Worm (Caenorhabditis elegans) whole organism, L1 larva: ENCODE results near the gene Y69H2.17.

ENCODE experiments used
- C16A3.4 ChIP-seq: fragments of 150-350 bp; optimal IDR thresholded peaks from 2 replicates; lab custom pipeline; 2014; ENCODE audit warnings: missing biosample characterization, missing genetic modification characterization
- ceh-63 ChIP-seq: fragments of 200-800 bp; sonication (Bioruptor generic); optimal IDR thresholded peaks from 2 replicates; lab custom pipeline; 2018; ENCODE audit warnings: mild to moderate bottlenecking, missing genetic modification characterization, missing compliant biosample characterization
- dpl-1 ChIP-seq, 3 experiments: fragments of 150-350 bp in 2 of 3; sonication (generic microtip) in 1 of 3; optimal IDR thresholded peaks; 2 replicates each; lab custom pipeline; 2014 to 2017; ENCODE audit warnings: missing biosample characterization in 3 of 3, missing genetic modification characterization in 3 of 3, missing genetic modification reagents in 3 of 3
- efl-1 ChIP-seq, 4 experiments: fragments of 150-350 bp; optimal IDR thresholded peaks in 3 of 4; peaks in 1 of 4; 1 replicate in 1 of 4; 2 replicates in 3 of 4; lab custom pipeline; 2014; ENCODE audit warnings: missing biosample characterization in 2 of 4, missing genetic modification characterization in 2 of 4, missing genetic modification reagents in 2 of 4
- efl-3 ChIP-seq: fragments of 200-800 bp; sonication (Bioruptor generic); optimal IDR thresholded peaks from 2 replicates; lab custom pipeline; 2018; ENCODE audit warnings: mild to moderate bottlenecking, missing genetic modification characterization, missing compliant biosample characterization
- elt-2 ChIP-seq: sonication (generic microtip); optimal IDR thresholded peaks from 2 replicates; lab custom pipeline; 2016; ENCODE audit warnings: missing genetic modification characterization, mild to moderate bottlenecking, inconsistent platforms, missing compliant biosample characterization, missing genetic modification reagents
- ets-5 ChIP-seq: fragments of 200-800 bp; sonication (Bioruptor generic); IDR thresholded peaks from 2 replicates; pipeline ENCODE4 v1.3.6; 2022; ENCODE audit warnings: missing genetic modification characterization, missing compliant biosample characterization
- fkh-4 ChIP-seq: sonication (generic microtip); optimal IDR thresholded peaks from 2 replicates; lab custom pipeline; 2016; ENCODE audit warnings: missing compliant biosample characterization, missing genetic modification characterization, borderline replicate concordance
- grh-1 ChIP-seq: fragments of 200-800 bp; sonication (Bioruptor generic); IDR thresholded peaks from 2 replicates; pipeline ENCODE4 v1.3.6; 2022; ENCODE audit warnings: missing genetic modification reagents, missing genetic modification characterization, missing compliant biosample characterization
- hlh-17 ChIP-seq: fragments of 200-800 bp; sonication (Bioruptor generic); optimal IDR thresholded peaks from 2 replicates; lab custom pipeline; 2018; ENCODE audit warnings: missing genetic modification characterization, mild to moderate bottlenecking, missing compliant biosample characterization, moderate library complexity, borderline replicate concordance
- hpl-2 ChIP-seq: fragments of 150-350 bp; optimal IDR thresholded peaks from 2 replicates; lab custom pipeline; 2014; ENCODE audit warnings: missing biosample characterization, missing genetic modification reagents, missing genetic modification characterization
- jun-1 ChIP-seq: fragments of 150-350 bp; optimal IDR thresholded peaks from 2 replicates; lab custom pipeline; 2014; ENCODE audit warnings: missing biosample characterization, missing genetic modification reagents, missing genetic modification characterization
- lin-14 ChIP-seq: fragments of 200-800 bp; sonication (Bioruptor generic); optimal IDR thresholded peaks from 2 replicates; lab custom pipeline; 2018; ENCODE audit warnings: mild to moderate bottlenecking, missing genetic modification characterization, moderate library complexity, missing compliant biosample characterization
- lin-35 ChIP-seq, 2 experiments: fragments of 150-350 bp; optimal IDR thresholded peaks; 2 replicates each; lab custom pipeline; 2014; ENCODE audit warnings: missing biosample characterization in 2 of 2, missing genetic modification characterization in 2 of 2, missing genetic modification reagents in 2 of 2
- mab-9 ChIP-seq: fragments of 200-800 bp; sonication (Bioruptor generic); IDR thresholded peaks from 2 replicates; pipeline ENCODE4 v1.3.6; 2022; ENCODE audit warnings: missing genetic modification reagents, missing genetic modification characterization, missing compliant biosample characterization
- nhr-12 ChIP-seq: sonication (generic microtip); optimal IDR thresholded peaks from 2 replicates; lab custom pipeline; 2017; ENCODE audit warnings: missing biosample characterization, missing genetic modification characterization
- nhr-19 ChIP-seq: fragments of 200-800 bp; sonication (Bioruptor generic); conservative IDR thresholded peaks from 2 replicates; pipeline ENCODE4 v1.3.6; 2022; ENCODE audit warnings: missing genetic modification characterization, missing compliant biosample characterization
- nhr-237 ChIP-seq: fragments of 150-350 bp; optimal IDR thresholded peaks from 2 replicates; lab custom pipeline; 2014; ENCODE audit warnings: missing biosample characterization, missing genetic modification characterization
- nhr-47 ChIP-seq: sonication (generic microtip); optimal IDR thresholded peaks from 2 replicates; lab custom pipeline; 2016; ENCODE audit warnings: mild to moderate bottlenecking, missing genetic modification characterization, moderate library complexity, missing compliant biosample characterization
- nhr-90 ChIP-seq: sonication (generic microtip); optimal IDR thresholded peaks from 2 replicates; lab custom pipeline; 2016; ENCODE audit warnings: mild to moderate bottlenecking, missing genetic modification characterization, missing compliant biosample characterization; ENCODE audit not compliant: poor library complexity
- pqm-1 ChIP-seq: sonication (generic microtip); optimal IDR thresholded peaks from 3 replicates; lab custom pipeline; 2017; ENCODE audit warnings: missing biosample characterization, missing genetic modification characterization
- skn-1 ChIP-seq: fragments of 150-350 bp; optimal IDR thresholded peaks from 2 replicates; lab custom pipeline; 2014; ENCODE audit warnings: missing biosample characterization, missing genetic modification characterization
- sup-37 ChIP-seq: fragments of 200-800 bp; sonication (Bioruptor generic); optimal IDR thresholded peaks from 2 replicates; lab custom pipeline; 2018; ENCODE audit warnings: mild to moderate bottlenecking, missing genetic modification characterization, missing compliant biosample characterization
- tlp-1 ChIP-seq: fragments of 150-350 bp; optimal IDR thresholded peaks from 2 replicates; lab custom pipeline; 2014; ENCODE audit warnings: missing biosample characterization, missing genetic modification characterization
- unc-130 ChIP-seq: fragments of 150-350 bp; optimal IDR thresholded peaks from 2 replicates; lab custom pipeline; 2017; ENCODE audit warnings: missing biosample characterization, missing genetic modification characterization, inconsistent platforms
- unc-62 ChIP-seq: fragments of 150-350 bp; optimal IDR thresholded peaks from 2 replicates; lab custom pipeline; 2014; ENCODE audit warnings: missing biosample characterization, missing genetic modification reagents, missing genetic modification characterization
- zag-1 ChIP-seq: fragments of 150-350 bp; optimal IDR thresholded peaks from 2 replicates; lab custom pipeline; 2014; ENCODE audit warnings: missing biosample characterization, missing genetic modification characterization
- zip-4 ChIP-seq: fragments of 200-800 bp; sonication (Bioruptor generic); optimal IDR thresholded peaks from 2 replicates; lab custom pipeline; 2018; ENCODE audit warnings: mild to moderate bottlenecking, missing genetic modification characterization, moderate library complexity, missing compliant biosample characterization

Y69H2.17 gene

DNA sequence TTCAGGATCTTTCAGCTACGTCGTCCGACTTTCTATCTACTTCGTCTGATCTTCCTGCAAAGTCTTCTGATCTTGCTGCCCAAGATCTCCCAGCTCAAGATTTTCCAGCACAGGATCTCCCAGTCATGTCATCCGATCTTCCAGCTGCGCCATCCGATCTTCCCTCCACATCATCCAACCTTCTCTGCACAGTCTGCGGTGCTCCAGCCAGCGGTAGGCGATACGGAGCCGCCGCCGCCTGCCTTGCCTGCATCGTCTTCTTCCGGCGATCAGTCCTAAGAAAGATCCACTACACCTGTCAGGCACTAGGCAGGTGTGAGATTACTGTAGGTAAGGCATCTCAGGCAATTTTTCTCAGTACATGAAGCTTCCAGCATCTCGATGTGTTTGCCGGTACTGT lies 14.6 kb downstream of the Y69H2.17 start, which contains the start of gene nhr-241:
Gene nhr-241, plus strand, starts transcription at position 126 of the 400 bp plus-strand sequence.
- TF ChIP-seq nhr-47 (tag; lab: Kevin White, UChicago) = no peak
- no peak for TF ChIP-seq hlh-17 (GFP tag; lab: Kevin White, UChicago)
- TF ChIP-seq mab-9 (GFP tag; lab: Robert Waterston, UW) = no peak
- TF ChIP-seq nhr-90 = no peak
- TF ChIP-seq pqm-1 (tag; lab: Kevin White, UChicago) = no peak
- no peak for TF ChIP-seq nhr-12

DNA sequence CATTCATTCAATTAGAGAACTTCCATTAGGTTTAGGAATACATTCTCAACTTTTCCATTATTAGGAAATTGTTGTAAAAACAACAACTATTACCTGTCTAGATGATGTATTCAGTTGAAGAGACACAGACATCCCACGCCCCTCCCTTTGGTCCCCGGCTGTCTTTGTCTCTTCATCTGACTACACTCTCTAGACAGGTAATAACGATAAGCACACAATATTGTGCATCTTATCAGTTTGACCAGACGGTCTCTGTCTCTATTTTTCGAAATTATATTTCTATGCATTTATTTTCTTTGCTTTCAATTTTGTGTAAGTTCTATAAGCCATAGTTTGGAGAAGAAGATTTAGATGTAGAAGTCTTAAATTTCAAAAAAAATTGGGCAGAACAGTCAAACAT lies 16.6 kb downstream of the Y69H2.17 start, which contains the start of gene Y69H2.9:
Gene Y69H2.9, plus strand, starts transcription at position 233 of the 400 bp plus-strand sequence.
- TF ChIP-seq unc-62 (GFP tag; lab: Kevin White, UChicago) = no peak
- peak in 1 of 2 experiments; percentile 6 for TF ChIP-seq lin-35 (GFP tag; optimal IDR thresholded peaks at IDR 0.05; lab: Kevin White, UChicago)
- TF ChIP-seq pqm-1 (tag; lab: Kevin White, UChicago) = peak; percentile 4
- no peak for TF ChIP-seq sup-37
- TF ChIP-seq zip-4 (GFP tag; lab: Kevin White, UChicago) = no peak
- no peak for TF ChIP-seq fkh-4 (tag; lab: Kevin White, UChicago)
- no peak for TF ChIP-seq C16A3.4 (tag; lab: Kevin White, UChicago)
- TF ChIP-seq elt-2 = peak; percentile 81

ce11 chrV:18705319-18706062 lies 20.8 kb downstream of the Y69H2.17 start:
- 0 out of 2 replicates have a peak, but pooled peaks have one; percentile 44 for TF ChIP-seq ets-5 (GFP tag; lab: Robert Waterston, UW)
- 0 out of 2 replicates have a peak, but pooled peaks have one; percentile 2 for TF ChIP-seq nhr-19 (GFP tag; lab: Robert Waterston, UW)
- no peak for TF ChIP-seq nhr-237 (tag; lab: Kevin White, UChicago)
- TF ChIP-seq ceh-63 (GFP tag; lab: Kevin White, UChicago) = no peak

DNA sequence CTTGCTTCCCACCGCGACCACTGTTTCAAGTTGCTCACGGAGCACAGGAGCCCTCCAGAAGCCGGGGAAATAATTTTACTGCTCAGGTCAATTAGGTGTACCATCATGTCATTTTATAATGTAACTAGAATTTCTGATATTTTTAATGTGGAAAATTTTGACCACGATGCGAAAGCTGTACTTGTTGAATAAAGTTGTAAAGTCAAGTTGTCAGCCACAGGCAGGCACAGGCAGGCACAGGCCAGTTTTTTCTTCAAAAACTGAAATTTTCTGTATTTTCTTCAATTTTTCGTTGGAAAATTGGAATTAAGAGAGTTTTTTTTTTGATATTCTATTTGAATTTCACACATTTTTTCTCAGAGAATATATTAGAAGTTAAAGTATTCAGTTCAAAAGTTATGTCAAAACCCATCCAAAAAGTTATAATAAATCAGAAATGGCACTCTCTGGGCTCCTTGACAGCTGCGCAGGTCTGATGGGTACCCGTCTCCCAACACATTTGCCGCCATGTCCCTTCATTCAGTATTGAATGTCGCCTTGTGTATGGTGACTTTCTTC lies 21.4 kb downstream of the Y69H2.17 start, which contains the start of gene Y17D7C.1:
Gene Y17D7C.1, plus strand, starts transcription at position 508 of the 558 bp plus-strand sequence.
- TF ChIP-seq efl-1 (optimal IDR thresholded peaks at IDR 0.05; lab: Kevin White, UChicago) (no peak), efl-1 (GFP tag; optimal IDR thresholded peaks at IDR 0.05 in 1 of 2; lab: Kevin White, UChicago) (peak in 1 of 2 experiments; percentile 86), ceh-63 (GFP tag; lab: Kevin White, UChicago) (no peak), zag-1 (tag; lab: Kevin White, UChicago) (no peak)

DNA sequence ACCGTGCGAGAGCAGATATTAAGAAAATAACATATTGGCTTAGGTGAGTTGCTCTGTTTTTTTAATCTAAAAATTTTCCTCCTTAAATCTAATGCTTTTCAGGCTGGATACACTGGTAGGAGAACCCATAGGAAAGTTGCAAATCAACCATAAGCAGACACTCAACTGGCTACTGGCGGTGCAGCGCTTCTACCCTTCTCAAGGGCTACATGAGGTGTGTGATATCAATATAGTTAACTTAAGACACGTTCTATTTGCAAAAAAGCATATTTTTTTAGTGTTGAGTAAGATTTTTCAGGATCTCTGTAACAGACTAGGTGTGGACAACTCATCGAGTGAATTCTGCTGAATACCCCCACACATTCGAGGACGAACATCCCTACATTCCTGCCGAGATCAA lies 23.3 kb downstream of the Y69H2.17 start:
- TF ChIP-seq ets-5 (GFP tag; lab: Robert Waterston, UW) = 0 out of 2 replicates have a peak, but pooled peaks have one; percentile 78
- peak; percentile 43; the same call in 1 of the 2 replicates for TF ChIP-seq grh-1 (GFP tag; lab: Robert Waterston, UW)
- no peak for TF ChIP-seq skn-1

- TF ChIP-seq jun-1 (tag; lab: Kevin White, UChicago) = no peak
- TF ChIP-seq tlp-1 (tag; lab: Kevin White, UChicago) = no peak
- no peak for TF ChIP-seq efl-3
- TF ChIP-seq unc-130 (tag; lab: Kevin White, UChicago) = no peak
- no peak for TF ChIP-seq nhr-47 (tag; lab: Kevin White, UChicago)
- TF ChIP-seq hpl-2 = no peak
- no peak for TF ChIP-seq lin-14
- TF ChIP-seq lin-35 (GFP tag; optimal IDR thresholded peaks at IDR 0.05; lab: Kevin White, UChicago) = no peak
- TF ChIP-seq dpl-1 (GFP tag; optimal IDR thresholded peaks at IDR 0.05; lab: Kevin White, UChicago) = no peak
- TF ChIP-seq, all 84 proteins: peak for 0
Measured at ce11 chrV:18709203-18709860, 24.6 kb downstream of the Y69H2.17 start, which contains the start of gene Y17D7C.6. TSS of gene Y17D7C.6 (plus strand) at chrV:18709810.
